Worm (Caenorhabditis elegans) whole organism, early embryonic: ENCODE results near the gene nhr-124.

Experiments used
- aly-1 ChIP-seq: sonication (generic microtip); optimal IDR thresholded peaks from 2 replicates; lab custom pipeline; 2016; ENCODE audit warnings: missing genetic modification characterization, missing compliant biosample characterization
- ama-1 ChIP-seq: fragments of 150-350 bp; optimal IDR thresholded peaks from 2 replicates; lab custom pipeline; 2014
- flt-1 ChIP-seq: fragments of 200-800 bp; sonication (Bioruptor generic); IDR thresholded peaks from 2 replicates; pipeline ENCODE4 v1.3.6; 2022; ENCODE audit warnings: missing genetic modification characterization, missing compliant biosample characterization
- hnd-1 ChIP-seq: sonication (generic microtip); optimal IDR thresholded peaks from 2 replicates; lab custom pipeline; 2016; ENCODE audit warnings: missing genetic modification characterization, missing compliant biosample characterization
- scrt-1 ChIP-seq: fragments of 200-800 bp; sonication (Bioruptor generic); IDR thresholded peaks from 2 replicates; pipeline ENCODE4 v1.3.6; 2022; ENCODE audit warnings: missing genetic modification characterization, missing compliant biosample characterization

ce11 chrV:3913131-3913530 is 27.1 kb upstream of the nhr-124 start:
- TF ChIP-seq flt-1 (no peak), scrt-1 (GFP tag; lab: Robert Waterston, UW) (no peak), ama-1 (lab: Kevin White, UChicago) (no peak), aly-1 (no peak), hnd-1 (tag; lab: Kevin White, UChicago) (no peak)
